Worm (Caenorhabditis elegans): Measurements from ENCODE around the gene upp-1.

upp-1 gene

ce11 chrIII:7661162-7661561 is 18.3 kb upstream of the upp-1 start:
- no peak for TF ChIP-seq mab-5 (tag; optimal IDR thresholded peaks at IDR 0.05)
- TF ChIP-seq crh-2 (tag; optimal IDR thresholded peaks at IDR 0.05): no peak
- no peak for TF ChIP-seq nhr-77 (tag; optimal IDR thresholded peaks at IDR 0.05)
- TF ChIP-seq sma-3 (GFP tag; optimal IDR thresholded peaks at IDR 0.05): no peak
- no peak for TF ChIP-seq snpc-4 (tag; optimal IDR thresholded peaks at IDR 0.05)
- TF ChIP-seq nhr-237 (tag; optimal IDR thresholded peaks at IDR 0.05): no peak
- no peak for TF ChIP-seq fos-1 (tag; optimal IDR thresholded peaks at IDR 0.05)
- no peak for TF ChIP-seq ZK546.5 (tag; optimal IDR thresholded peaks at IDR 0.05)
- no peak for TF ChIP-seq lin-11 (tag; optimal IDR thresholded peaks at IDR 0.05)

- TF ChIP-seq R02D3.7 (tag; optimal IDR thresholded peaks at IDR 0.05): no peak
- no peak for TF ChIP-seq mbf-1 (tag; optimal IDR thresholded peaks at IDR 0.05)
- no peak for TF ChIP-seq ztf-1 (GFP tag; conservative IDR thresholded peaks at IDR 0.05)
- no peak for TF ChIP-seq gmeb-1 (tag; optimal IDR thresholded peaks at IDR 0.05)
- peak; percentile 12 to 58 for TF ChIP-seq lsy-2 (tag; optimal IDR thresholded peaks at IDR 0.05)
- TF ChIP-seq sem-4 (tag; optimal IDR thresholded peaks at IDR 0.05): no peak
- TF ChIP-seq crh-2 (tag; optimal IDR thresholded peaks at IDR 0.05): peak; percentile 53
- no peak for TF ChIP-seq nhr-77 (tag; optimal IDR thresholded peaks at IDR 0.05)
- no peak for TF ChIP-seq ama-1 (optimal IDR thresholded peaks at IDR 0.05)
- peak; percentile 71 for TF ChIP-seq zag-1 (tag; optimal IDR thresholded peaks at IDR 0.05)
- TF ChIP-seq ceh-16 (tag; optimal IDR thresholded peaks at IDR 0.05): no peak
- TF ChIP-seq C34F6.9 (tag; optimal IDR thresholded peaks at IDR 0.05): peak; percentile 80
- TF ChIP-seq lin-11 (tag; optimal IDR thresholded peaks at IDR 0.05): no peak
- no peak for TF ChIP-seq skn-1 (tag; optimal IDR thresholded peaks at IDR 0.05)
- peak; percentile 91 for TF ChIP-seq nhr-129 (tag; optimal IDR thresholded peaks at IDR 0.05)
- TF ChIP-seq sma-9 (GFP tag; optimal IDR thresholded peaks at IDR 0.05): peak; percentile 1
- no peak for TF ChIP-seq sma-9 (tag; optimal IDR thresholded peaks at IDR 0.05)
- peak; percentile 7 for TF ChIP-seq mab-5 (tag; optimal IDR thresholded peaks at IDR 0.05)
- TF ChIP-seq nhr-21 (tag; optimal IDR thresholded peaks at IDR 0.05): no peak
- TF ChIP-seq unc-62 (GFP tag; optimal IDR thresholded peaks at IDR 0.05): no peak
- no peak for TF ChIP-seq aly-2 (tag; optimal IDR thresholded peaks at IDR 0.05)
- TF ChIP-seq nhr-10 (tag; optimal IDR thresholded peaks at IDR 0.05): no peak
- peak in 1 of 2 experiments; percentile 1 for TF ChIP-seq mdl-1 (tag; optimal IDR thresholded peaks at IDR 0.05)
- TF ChIP-seq blmp-1 (tag; optimal IDR thresholded peaks at IDR 0.05; ENCODE audit: insufficient read depth): no peak
- no peak for TF ChIP-seq nhr-25 (tag; optimal IDR thresholded peaks at IDR 0.05)
- TF ChIP-seq unc-55 (GFP tag; optimal IDR thresholded peaks at IDR 0.05): peak; percentile 65
- peak; percentile 35 for TF ChIP-seq Y55F3AM.14 (GFP tag; optimal IDR thresholded peaks at IDR 0.05)
- TF ChIP-seq F13H6.1 (tag; optimal IDR thresholded peaks at IDR 0.05): peak; percentile 72
- TF ChIP-seq nhr-12 (tag; optimal IDR thresholded peaks at IDR 0.05): no peak
- no peak for TF ChIP-seq snpc-4 (tag; optimal IDR thresholded peaks at IDR 0.05)
- no peak for TF ChIP-seq lin-39 (tag; optimal IDR thresholded peaks at IDR 0.05)
- TF ChIP-seq lin-13 (GFP tag; optimal IDR thresholded peaks at IDR 0.05): no peak
- TF ChIP-seq egl-27 (tag; optimal IDR thresholded peaks at IDR 0.05): no peak
Observed at ce11 chrIII:7659440-7659839, 16.5 kb upstream of the upp-1 start.

- TF ChIP-seq nhr-129 (tag; optimal IDR thresholded peaks at IDR 0.05) (peak; percentile 30), ceh-16 (tag; optimal IDR thresholded peaks at IDR 0.05) (no peak)
Observed at ce11 chrIII:7656474-7656873, 13.6 kb upstream of the upp-1 start, which contains the start of gene ZK783.7. TSS of gene ZK783.7 (plus strand) at chrIII:7656719.

ce11 chrIII:7655932-7656331 is 13.0 kb upstream of the upp-1 start, which contains the start of gene baz-2:
TSS of gene baz-2 (minus strand) at chrIII:7656032.
- TF ChIP-seq ztf-4 (tag; optimal IDR thresholded peaks at IDR 0.05) (no peak), zag-1 (tag; optimal IDR thresholded peaks at IDR 0.05) (no peak), mbf-1 (tag; optimal IDR thresholded peaks at IDR 0.05) (no peak), F13H6.1 (tag; optimal IDR thresholded peaks at IDR 0.05) (no peak), mab-5 (tag; optimal IDR thresholded peaks at IDR 0.05) (no peak), skn-1 (tag; optimal IDR thresholded peaks at IDR 0.05) (no peak), lin-11 (tag; optimal IDR thresholded peaks at IDR 0.05) (no peak), nhr-6 (tag; optimal IDR thresholded peaks at IDR 0.05) (no peak), C34F6.9 (tag; optimal IDR thresholded peaks at IDR 0.05) (no peak), crh-2 (tag; optimal IDR thresholded peaks at IDR 0.05) (no peak), ztf-1 (GFP tag; conservative IDR thresholded peaks at IDR 0.05) (no peak)
